Fruit fly (Drosophila melanogaster) whole organism, pupa: ENCODE results near the gene att-ORFB.

Experiments used
- CG34367 ChIP-seq: fragments of 200-800 bp; sonication (Bioruptor generic); optimal IDR thresholded peaks from 2 replicates; lab custom pipeline; 2018; ENCODE audit warnings: missing biosample characterization, mild to moderate bottlenecking, missing genetic modification characterization
- CG8301 ChIP-seq: fragments of 200-800 bp; sonication (Bioruptor generic); optimal IDR thresholded peaks from 2 replicates; lab custom pipeline; 2018; ENCODE audit warnings: missing biosample characterization, mild to moderate bottlenecking, missing genetic modification characterization
- EcR ChIP-seq: fragments of 200-800 bp; sonication (Bioruptor generic); optimal IDR thresholded peaks from 3 replicates; lab custom pipeline; 2019; ENCODE audit warnings: missing biosample characterization, missing genetic modification characterization, mild to moderate bottlenecking, moderate library complexity, missing genetic modification reagents
- Snoo ChIP-seq: fragments of 200-800 bp; sonication (Bioruptor generic); optimal IDR thresholded peaks from 3 replicates; lab custom pipeline; 2017; ENCODE audit warnings: missing biosample characterization, mild to moderate bottlenecking, missing genetic modification characterization, inconsistent platforms
- fd96Ca ChIP-seq: fragments of 200-800 bp; sonication (Bioruptor generic); IDR thresholded peaks from 3 replicates; pipeline ENCODE4 v1.3.6; 2022; ENCODE audit warnings: missing biosample characterization, missing genetic modification characterization
- gl ChIP-seq: fragments of 200-800 bp; sonication (Bioruptor generic); optimal IDR thresholded peaks from 2 replicates; lab custom pipeline; 2018; ENCODE audit warnings: missing biosample characterization, mild to moderate bottlenecking, missing genetic modification characterization
- rn ChIP-seq: fragments of 200-800 bp; sonication (Bioruptor generic); IDR thresholded peaks from 2 replicates; pipeline ENCODE4 v1.3.6; 2022; ENCODE audit warnings: missing biosample characterization, missing genetic modification characterization

DNA sequence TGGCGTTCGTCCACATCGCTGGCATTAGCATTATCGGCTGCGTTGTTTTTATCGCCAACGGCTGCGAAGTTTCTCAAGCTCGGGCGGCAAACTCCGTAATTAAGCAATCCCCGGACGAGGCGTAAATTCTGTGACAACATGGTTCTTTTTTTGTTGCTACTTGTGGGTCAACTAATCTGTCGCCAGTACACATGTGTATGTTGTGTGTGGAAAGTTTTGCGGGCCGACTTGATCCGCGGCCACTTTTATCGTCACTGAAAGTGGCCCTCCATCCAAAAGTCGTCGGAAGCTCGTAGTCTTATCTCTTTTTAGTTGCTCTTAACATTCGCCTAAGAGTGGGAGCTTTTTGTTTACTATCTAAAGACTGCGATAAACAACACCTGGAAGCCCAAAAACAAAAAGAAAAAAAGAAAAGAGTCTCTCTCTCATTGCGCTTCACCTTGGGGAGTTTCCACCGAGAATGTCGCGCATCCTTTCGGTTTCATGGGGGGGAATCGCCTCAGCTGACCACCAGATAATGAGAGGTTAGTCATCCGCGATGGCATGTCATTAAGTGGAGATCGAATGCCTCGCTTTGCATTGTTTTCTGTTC, 9.7 kb upstream of the att-ORFB start, which contains the start of gene CG10877:
- no peak for TF ChIP-seq Snoo (tag; lab: Kevin White, UChicago)
- no peak for TF ChIP-seq CG34367
- peak; percentile 85 for TF ChIP-seq EcR (GFP tag; lab: Kevin White, UChicago)
- no peak for TF ChIP-seq CG8301 (tag; lab: Kevin White, UChicago)
- TF ChIP-seq fd96Ca (GFP tag; lab: Robert Waterston, UW) = no peak
- TF ChIP-seq rn (GFP tag; lab: Robert Waterston, UW) = no peak
- no peak for TF ChIP-seq gl
